Fruit fly (Drosophila melanogaster) whole organism, embryonic: ENCODE measurements around the gene CG14715.

ENCODE experiments used
- Blimp-1 ChIP-seq: fragments of 200-800 bp; sonication (Bioruptor generic); optimal IDR thresholded peaks from 3 replicates; lab custom pipeline; 2018; ENCODE audit warnings: missing biosample characterization, missing genetic modification characterization, mild to moderate bottlenecking, moderate library complexity, missing genetic modification reagents
- CG10267 ChIP-seq: fragments of 200-800 bp; sonication (Bioruptor generic); optimal IDR thresholded peaks from 2 replicates; lab custom pipeline; 2018; ENCODE audit warnings: missing biosample characterization, mild to moderate bottlenecking, missing genetic modification characterization, moderate library complexity
- CG10366 ChIP-seq: fragments of 200-800 bp; sonication (Bioruptor generic); IDR thresholded peaks from 2 replicates; pipeline ENCODE4 v1.3.6; 2022; ENCODE audit warnings: missing biosample characterization, missing genetic modification characterization
- CG10565 ChIP-seq: fragments of 200-800 bp; sonication (Bioruptor generic); optimal IDR thresholded peaks from 3 replicates; lab custom pipeline; 2016; ENCODE audit warnings: missing biosample characterization, mild to moderate bottlenecking, missing genetic modification characterization
- CG11093 ChIP-seq: fragments of 200-800 bp; sonication (Bioruptor generic); IDR thresholded peaks from 3 replicates; pipeline ENCODE4 v1.3.6; 2022; ENCODE audit warnings: missing biosample characterization, missing genetic modification characterization
- CG14667 ChIP-seq: fragments of 200-800 bp; sonication (Bioruptor generic); IDR thresholded peaks from 2 replicates; pipeline ENCODE4 v1.3.6; 2022; ENCODE audit warnings: missing biosample characterization, missing genetic modification characterization
- CG16813 ChIP-seq: fragments of 200-800 bp; sonication (Bioruptor generic); IDR thresholded peaks from 3 replicates; pipeline ENCODE4 v1.3.6; 2022; ENCODE audit warnings: missing biosample characterization, missing genetic modification characterization; ENCODE audit not compliant: partially characterized antibody
- CG1792 ChIP-seq: fragments of 200-800 bp; sonication (Bioruptor generic); optimal IDR thresholded peaks from 2 replicates; lab custom pipeline; 2016; ENCODE audit warnings: missing biosample characterization, missing genetic modification characterization
- CG18262 ChIP-seq: fragments of 200-800 bp; optimal IDR thresholded peaks from 3 replicates; lab custom pipeline; 2019; ENCODE audit warnings: missing biosample characterization, mild to moderate bottlenecking, missing genetic modification characterization, moderate library complexity
- CG2712 ChIP-seq: fragments of 200-800 bp; optimal IDR thresholded peaks from 3 replicates; lab custom pipeline; 2019; ENCODE audit warnings: missing biosample characterization, mild to moderate bottlenecking, missing genetic modification characterization, moderate library complexity
- CG33557 ChIP-seq: fragments of 200-800 bp; sonication (Bioruptor generic); optimal IDR thresholded peaks from 2 replicates; lab custom pipeline; 2019; ENCODE audit warnings: missing biosample characterization, mild to moderate bottlenecking, missing genetic modification characterization, moderate library complexity
- CG6689 ChIP-seq: fragments of 200-800 bp; sonication (Bioruptor generic); IDR thresholded peaks from 2 replicates; pipeline ENCODE4 v1.3.6; 2022; ENCODE audit warnings: missing biosample characterization, missing genetic modification characterization
- Dbx ChIP-seq: fragments of 200-800 bp; sonication (Bioruptor generic); IDR thresholded peaks from 3 replicates; pipeline ENCODE4 v1.3.6; 2022; ENCODE audit warnings: missing biosample characterization, missing genetic modification characterization
- Doc2 ChIP-seq: fragments of 200-800 bp; sonication (Bioruptor generic); IDR thresholded peaks from 2 replicates; pipeline ENCODE4 v1.3.6; 2022; ENCODE audit warnings: missing biosample characterization, missing genetic modification characterization
- GATAe ChIP-seq: fragments of 200-800 bp; sonication (Bioruptor generic); conservative IDR thresholded peaks from 2 replicates; pipeline ENCODE4 v1.3.6; 2022; ENCODE audit warnings: missing biosample characterization, missing genetic modification characterization
- HHEX ChIP-seq: fragments of 200-800 bp; sonication (Bioruptor generic); optimal IDR thresholded peaks from 3 replicates; lab custom pipeline; 2017; ENCODE audit warnings: missing biosample characterization, mild to moderate bottlenecking, missing genetic modification characterization, missing genetic modification reagents
- HLH3B ChIP-seq: fragments of 200-800 bp; sonication (Bioruptor generic); IDR thresholded peaks from 2 replicates; pipeline ENCODE4 v1.3.6; 2022; ENCODE audit warnings: missing biosample characterization, missing genetic modification characterization
- HLH4C ChIP-seq: fragments of 200-800 bp; sonication (Bioruptor generic); IDR thresholded peaks from 3 replicates; pipeline ENCODE4 v1.3.6; 2022; ENCODE audit warnings: missing biosample characterization, missing genetic modification characterization; ENCODE audit not compliant: partially characterized antibody
- HLHmδ ChIP-seq: fragments of 200-800 bp; sonication (Bioruptor generic); optimal IDR thresholded peaks from 2 replicates; lab custom pipeline; 2018; ENCODE audit warnings: missing biosample characterization, mild to moderate bottlenecking, missing genetic modification characterization, moderate library complexity
- Lim3 ChIP-seq: fragments of 200-800 bp; sonication (Bioruptor generic); IDR thresholded peaks from 2 replicates; pipeline ENCODE4 v1.3.6; 2022; ENCODE audit warnings: missing biosample characterization, missing genetic modification characterization
- Mes4 ChIP-seq: fragments of 200-800 bp; sonication (Bioruptor generic); optimal IDR thresholded peaks from 2 replicates; lab custom pipeline; 2016; ENCODE audit warnings: missing biosample characterization, missing genetic modification characterization
- Mrtf ChIP-seq: fragments of 200-800 bp; sonication (Bioruptor generic); IDR thresholded peaks from 3 replicates; pipeline ENCODE4 v1.3.6; 2022; ENCODE audit warnings: missing biosample characterization, missing genetic modification characterization
- Nf-YA ChIP-seq: fragments of 200-800 bp; sonication (Bioruptor generic); IDR thresholded peaks from 2 replicates; pipeline ENCODE4 v1.3.6; 2022; ENCODE audit warnings: missing biosample characterization, missing genetic modification characterization
- Nf-YB ChIP-seq: fragments of 200-800 bp; sonication (Bioruptor generic); optimal IDR thresholded peaks from 3 replicates; lab custom pipeline; 2019; ENCODE audit warnings: missing biosample characterization, mild to moderate bottlenecking, missing genetic modification characterization, moderate library complexity
- Poxn ChIP-seq: fragments of 200-800 bp; sonication (Bioruptor generic); IDR thresholded peaks from 2 replicates; pipeline ENCODE4 v1.3.6; 2022; ENCODE audit warnings: missing biosample characterization, missing genetic modification characterization
- Rfx ChIP-seq: fragments of 200-800 bp; sonication (Bioruptor generic); IDR thresholded peaks from 2 replicates; pipeline ENCODE4 v1.3.6; 2022; ENCODE audit warnings: missing biosample characterization, missing genetic modification characterization
- Side ChIP-seq: fragments of 200-800 bp; sonication (Bioruptor generic); optimal IDR thresholded peaks from 2 replicates; lab custom pipeline; 2016; ENCODE audit warnings: missing biosample characterization, missing genetic modification characterization
- Spps ChIP-seq: fragments of 200-800 bp; sonication (Bioruptor generic); optimal IDR thresholded peaks from 2 replicates; lab custom pipeline; 2018; ENCODE audit warnings: missing biosample characterization, mild to moderate bottlenecking, missing genetic modification characterization
- TFAM ChIP-seq: fragments of 200-800 bp; sonication (Bioruptor generic); optimal IDR thresholded peaks from 2 replicates; lab custom pipeline; 2017; ENCODE audit warnings: missing biosample characterization, missing genetic modification characterization, inconsistent platforms
- aop ChIP-seq: fragments of 200-800 bp; sonication (Bioruptor generic); IDR thresholded peaks from 2 replicates; pipeline ENCODE4 v1.3.6; 2022; ENCODE audit warnings: missing biosample characterization, missing genetic modification characterization
- bowl ChIP-seq: fragments of 200-800 bp; sonication (Bioruptor generic); IDR thresholded peaks from 2 replicates; pipeline ENCODE4 v1.3.6; 2022; ENCODE audit warnings: missing biosample characterization, missing genetic modification characterization
- crc ChIP-seq: fragments of 200-800 bp; sonication (Bioruptor generic); optimal IDR thresholded peaks from 2 replicates; lab custom pipeline; 2016; ENCODE audit warnings: missing biosample characterization, missing genetic modification characterization
- ems ChIP-seq: fragments of 200-800 bp; sonication (Bioruptor generic); optimal IDR thresholded peaks from 3 replicates; lab custom pipeline; 2016; ENCODE audit warnings: missing biosample characterization, missing genetic modification characterization
- fu2 ChIP-seq: fragments of 200-800 bp; sonication (Bioruptor generic); optimal IDR thresholded peaks from 2 replicates; lab custom pipeline; 2016; ENCODE audit warnings: missing biosample characterization, missing genetic modification characterization
- gcm ChIP-seq: fragments of 200-800 bp; sonication (Bioruptor generic); optimal IDR thresholded peaks from 2 replicates; lab custom pipeline; 2019; ENCODE audit warnings: missing biosample characterization, mild to moderate bottlenecking, missing genetic modification characterization, moderate library complexity
- grn ChIP-seq: fragments of 200-800 bp; sonication (Bioruptor generic); optimal IDR thresholded peaks from 3 replicates; lab custom pipeline; 2017; ENCODE audit warnings: missing biosample characterization, missing genetic modification characterization
- gro ChIP-seq: fragments of 200-800 bp; sonication (Bioruptor generic); optimal IDR thresholded peaks from 2 replicates; lab custom pipeline; 2016; ENCODE audit warnings: missing biosample characterization, missing genetic modification characterization
- jigr1 ChIP-seq: fragments of 200-800 bp; sonication (Bioruptor generic); IDR thresholded peaks from 3 replicates; pipeline ENCODE4 v1.3.6; 2022; ENCODE audit warnings: missing biosample characterization, missing genetic modification characterization
- kah ChIP-seq: fragments of 200-800 bp; sonication (Bioruptor generic); optimal IDR thresholded peaks from 2 replicates; lab custom pipeline; 2018; ENCODE audit warnings: missing biosample characterization, mild to moderate bottlenecking, missing genetic modification characterization
- kay ChIP-seq: fragments of 200-800 bp; sonication (Bioruptor generic); optimal IDR thresholded peaks from 2 replicates; lab custom pipeline; 2016; ENCODE audit warnings: missing biosample characterization, missing genetic modification characterization
- lbe ChIP-seq: fragments of 200-800 bp; sonication (Bioruptor generic); optimal IDR thresholded peaks from 2 replicates; lab custom pipeline; 2016; ENCODE audit warnings: missing biosample characterization, mild to moderate bottlenecking, missing genetic modification characterization
- nerfin-2 ChIP-seq: fragments of 200-800 bp; sonication (Bioruptor generic); IDR thresholded peaks from 2 replicates; pipeline ENCODE4 v1.3.6; 2022; ENCODE audit warnings: missing biosample characterization, missing genetic modification characterization; ENCODE audit not compliant: partially characterized antibody
- nom ChIP-seq: fragments of 200-800 bp; sonication (Bioruptor generic); optimal IDR thresholded peaks from 2 replicates; lab custom pipeline; 2017; ENCODE audit warnings: missing biosample characterization, missing genetic modification characterization, mild to moderate bottlenecking, moderate library complexity, missing genetic modification reagents
- otp ChIP-seq: fragments of 200-800 bp; sonication (Bioruptor generic); IDR thresholded peaks from 3 replicates; pipeline ENCODE4, ENCODE4 v1.3.6; 2022; ENCODE audit warnings: missing biosample characterization, missing genetic modification characterization
- psq ChIP-seq: fragments of 200-800 bp; sonication (Bioruptor generic); optimal IDR thresholded peaks from 2 replicates; lab custom pipeline; 2017; ENCODE audit warnings: missing biosample characterization, missing genetic modification characterization
- sens-2 ChIP-seq: fragments of 200-800 bp; sonication (Bioruptor generic); IDR thresholded peaks from 2 replicates; pipeline ENCODE4 v1.3.6; 2022; ENCODE audit warnings: missing biosample characterization, missing genetic modification characterization
- shn ChIP-seq: fragments of 200-800 bp; sonication (Bioruptor generic); optimal IDR thresholded peaks from 3 replicates; lab custom pipeline; 2016; ENCODE audit warnings: missing biosample characterization, missing genetic modification characterization
- slp2 ChIP-seq: fragments of 200-800 bp; sonication (Bioruptor generic); optimal IDR thresholded peaks from 2 replicates; lab custom pipeline; 2016; ENCODE audit warnings: missing biosample characterization, missing genetic modification characterization
- sr ChIP-seq: fragments of 200-800 bp; sonication (Bioruptor generic); IDR thresholded peaks from 3 replicates; pipeline ENCODE4 v1.3.6; 2022; ENCODE audit warnings: missing biosample characterization, missing genetic modification characterization
- stwl ChIP-seq: fragments of 200-800 bp; sonication (Bioruptor generic); optimal IDR thresholded peaks from 3 replicates; lab custom pipeline; 2018; ENCODE audit warnings: missing biosample characterization, mild to moderate bottlenecking, missing genetic modification characterization, moderate library complexity
- twi ChIP-seq: fragments of 200-800 bp; optimal IDR thresholded peaks from 2 replicates; lab custom pipeline; 2019; ENCODE audit warnings: missing biosample characterization, mild to moderate bottlenecking, missing genetic modification characterization, moderate library complexity
- vnd ChIP-seq: fragments of 200-800 bp; sonication (Bioruptor generic); IDR thresholded peaks from 3 replicates; pipeline ENCODE4 v1.3.6; 2022; ENCODE audit warnings: missing biosample characterization, missing genetic modification characterization; ENCODE audit not compliant: partially characterized antibody
- yki ChIP-seq: fragments of >200 bp; optimal IDR thresholded peaks from 3 replicates; lab custom pipeline; 2018

Gene CG14715

DNA sequence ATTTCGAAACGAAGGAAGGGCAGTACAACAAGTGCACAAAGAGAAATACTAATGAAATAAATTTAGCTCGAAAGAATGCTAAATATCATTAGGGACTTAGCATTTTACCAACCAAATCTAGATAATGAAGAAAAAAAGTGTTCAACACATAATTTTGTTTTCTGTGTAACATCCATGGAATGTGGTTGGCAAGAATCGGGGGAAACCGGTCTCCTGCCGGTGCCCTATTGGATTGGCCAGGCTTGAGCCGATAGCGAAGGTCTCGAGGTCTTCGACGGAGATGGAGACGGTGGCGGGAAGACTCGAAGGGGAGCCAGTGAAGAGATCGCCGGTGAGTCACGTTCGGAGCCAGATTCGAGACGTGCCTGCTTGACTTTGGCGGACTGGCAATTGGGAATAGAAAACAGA lies 16.2 kb upstream of the CG14715 start (continued):
- TF ChIP-seq HLHmδ (GFP tag; lab: Kevin White, UChicago), result no peak
- TF ChIP-seq GATAe (GFP tag; lab: Robert Waterston, UW), result no peak
- TF ChIP-seq aop (GFP tag; lab: Robert Waterston, UW), result no peak
- TF ChIP-seq slp2, result no peak
- no peak for TF ChIP-seq sens-2 (GFP tag; lab: Robert Waterston, UW)
- no peak for TF ChIP-seq vnd (GFP tag; lab: Robert Waterston, UW)
- no peak for TF ChIP-seq psq (GFP tag; lab: Kevin White, UChicago)
- TF ChIP-seq grn (GFP tag; lab: Kevin White, UChicago), result no peak
- TF ChIP-seq Nf-YB (GFP tag; lab: Kevin White, UChicago), result peak; percentile 46
- TF ChIP-seq CG10565 (GFP tag; lab: Kevin White, UChicago), result no peak
- no peak for TF ChIP-seq stwl
- TF ChIP-seq CG10366 (GFP tag; lab: Robert Waterston, UW), result no peak; the same call in 1 of the 2 replicates
- peak; percentile 50 for TF ChIP-seq CG18262 (tag; lab: Kevin White, UChicago)
- no peak for TF ChIP-seq nerfin-2
- TF ChIP-seq gro (GFP tag; lab: Kevin White, UChicago), result peak; percentile 44
- TF ChIP-seq TFAM (GFP tag; lab: Kevin White, UChicago), result no peak
- peak; percentile 31 for TF ChIP-seq gcm (GFP tag; lab: Kevin White, UChicago)
- no peak for TF ChIP-seq HLH3B (GFP tag; lab: Robert Waterston, UW)
- TF ChIP-seq shn (GFP tag; lab: Kevin White, UChicago), result peak; percentile 39
- TF ChIP-seq CG14667 (GFP tag; lab: Robert Waterston, UW), result no peak
- TF ChIP-seq HLH4C (GFP tag; lab: Robert Waterston, UW), result no peak
- TF ChIP-seq lbe (GFP tag; lab: Kevin White, UChicago), result peak; percentile 81
- no peak for TF ChIP-seq Mes4 (GFP tag; lab: Kevin White, UChicago)
- no peak for TF ChIP-seq Mrtf (GFP tag; lab: Robert Waterston, UW)
- no peak for TF ChIP-seq otp
- no peak for TF ChIP-seq fu2 (GFP tag; lab: Kevin White, UChicago)
- no peak for TF ChIP-seq yki (lab: Kevin White, UChicago)
- peak; percentile 57 for TF ChIP-seq kay (GFP tag; lab: Kevin White, UChicago)
- TF ChIP-seq Rfx (GFP tag; lab: Robert Waterston, UW), result peak; percentile 79
- no peak for TF ChIP-seq CG11093
- TF ChIP-seq Lim3 (GFP tag; lab: Robert Waterston, UW), result no peak
- peak; percentile 18 for TF ChIP-seq crc (GFP tag; lab: Kevin White, UChicago)
- no peak for TF ChIP-seq jigr1
- TF ChIP-seq ems (GFP tag; lab: Kevin White, UChicago), result no peak
- peak; percentile 73 for TF ChIP-seq CG2712 (tag; lab: Kevin White, UChicago)
- peak; percentile 16 for TF ChIP-seq CG10267
- no peak for TF ChIP-seq sr
- no peak for TF ChIP-seq CG33557 (GFP tag; lab: Kevin White, UChicago)
- TF ChIP-seq Doc2 (GFP tag; lab: Robert Waterston, UW), result no peak
- TF ChIP-seq CG1792 (GFP tag; lab: Kevin White, UChicago), result no peak
- peak; percentile 84 for TF ChIP-seq nom (GFP tag; lab: Kevin White, UChicago)
- 0 out of 3 replicates have a peak, but pooled peaks have one; percentile 35 for TF ChIP-seq Dbx
- TF ChIP-seq HHEX (GFP tag; lab: Kevin White, UChicago), result no peak
- peak; percentile 46 for TF ChIP-seq Blimp-1 (GFP tag; lab: Kevin White, UChicago)
- TF ChIP-seq bowl, result no peak
- peak; percentile 22 for TF ChIP-seq Side
- no peak for TF ChIP-seq Poxn (GFP tag; lab: Robert Waterston, UW)
- TF ChIP-seq Nf-YA (GFP tag; lab: Robert Waterston, UW), result no peak
- no peak for TF ChIP-seq kah (GFP tag; lab: Kevin White, UChicago)
- 0 out of 2 replicates have a peak, but pooled peaks have one; percentile 24 for TF ChIP-seq CG6689
- TF ChIP-seq twi (tag; lab: Kevin White, UChicago), result no peak
- TF ChIP-seq CG16813 (GFP tag; lab: Robert Waterston, UW), result no peak
- peak; percentile 7 for TF ChIP-seq Spps (tag; lab: Kevin White, UChicago)
